Worm (Caenorhabditis elegans) whole organism, L1 larva: ENCODE results near the gene idpp-15.

ENCODE experiments used
- aly-2 ChIP-seq: fragments of 150-350 bp; optimal IDR thresholded peaks from 2 replicates; lab custom pipeline; 2014; ENCODE audit warnings: missing biosample characterization, missing genetic modification characterization
- ceh-82 ChIP-seq, 3 experiments: fragments of 150-350 bp in 1 of 3; sonication (generic microtip) in 2 of 3; optimal IDR thresholded peaks; 2 replicates each; lab custom pipeline; 2014 to 2017; ENCODE audit warnings: missing biosample characterization in 3 of 3, missing genetic modification characterization in 3 of 3
- egl-13 ChIP-seq: sonication (generic microtip); optimal IDR thresholded peaks from 2 replicates; lab custom pipeline; 2016; ENCODE audit warnings: missing genotype, missing genetic modification reagents, missing genetic modification characterization, missing compliant biosample characterization
- elt-3 ChIP-seq, 6 experiments: fragments of 150-350 bp in 1 of 6; sonication (generic microtip); optimal IDR thresholded peaks; 2 replicates each; lab custom pipeline; 2017 to 2018; ENCODE audit warnings: missing biosample characterization in 6 of 6, missing genetic modification characterization in 6 of 6, inconsistent platforms in 1 of 6
- lin-13 ChIP-seq: fragments of 150-350 bp; optimal IDR thresholded peaks from 2 replicates; lab custom pipeline; 2014; ENCODE audit warnings: missing biosample characterization, missing genetic modification reagents, missing genetic modification characterization

DNA sequence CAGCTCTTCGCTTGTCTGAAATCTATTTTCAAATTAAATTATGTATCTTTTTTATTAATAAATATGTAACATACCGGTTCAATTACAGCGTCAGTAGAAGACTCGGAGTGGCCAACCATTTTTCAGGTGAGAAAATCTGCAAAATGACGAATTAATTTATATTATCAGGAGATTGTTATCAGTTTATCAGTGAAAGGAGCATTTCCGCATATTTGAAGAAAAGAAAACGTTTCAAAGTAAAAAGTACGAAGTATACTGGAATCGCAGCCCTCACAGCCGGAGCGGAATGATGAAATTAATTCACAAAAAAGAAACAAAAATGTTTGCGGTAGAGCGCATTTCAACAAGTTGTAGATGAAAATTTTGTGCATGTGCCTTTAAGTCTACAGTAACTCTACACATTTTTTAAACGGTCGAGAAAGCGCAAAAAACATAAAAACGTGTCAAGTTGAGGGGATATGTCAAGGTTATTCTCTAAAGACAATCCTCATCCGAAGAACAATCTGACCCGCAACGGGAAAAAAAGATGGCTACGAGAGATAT lies 45.5 kb upstream of the idpp-15 start:
- TF ChIP-seq lin-13 (GFP tag; lab: Kevin White, UChicago) (no peak), aly-2 (tag; lab: Kevin White, UChicago) (no peak), ceh-82 (tag; optimal IDR thresholded peaks at IDR 0.05; lab: Kevin White, UChicago) (no peak), egl-13 (tag; lab: Kevin White, UChicago) (no peak), elt-3 (tag; optimal IDR thresholded peaks at IDR 0.05; lab: Kevin White, UChicago) (no peak)
